Worm (Caenorhabditis elegans) whole organism, L2 larva: ENCODE results near the gene ZK666.8.

Experiments used
- C34F6.9 ChIP-seq: fragments of 150-350 bp; optimal IDR thresholded peaks from 2 replicates; lab custom pipeline; 2014; ENCODE audit warnings: missing biosample characterization, missing genetic modification characterization
- F13H6.1 ChIP-seq: sonication (generic microtip); optimal IDR thresholded peaks from 2 replicates; lab custom pipeline; 2016; ENCODE audit warnings: missing genetic modification characterization, missing compliant biosample characterization
- R02D3.7 ChIP-seq: fragments of 150-350 bp; optimal IDR thresholded peaks from 2 replicates; lab custom pipeline; 2014; ENCODE audit warnings: missing biosample characterization, missing genetic modification characterization
- Y55F3AM.14 ChIP-seq: fragments of 200-800 bp; sonication (Bioruptor generic); optimal IDR thresholded peaks from 2 replicates; lab custom pipeline; 2018; ENCODE audit warnings: mild to moderate bottlenecking, missing genetic modification characterization, missing compliant biosample characterization
- ZK546.5 ChIP-seq: sonication (generic microtip); optimal IDR thresholded peaks from 2 replicates; lab custom pipeline; 2017; ENCODE audit warnings: missing biosample characterization, missing genetic modification characterization
- alr-1 ChIP-seq: fragments of 150-350 bp; optimal IDR thresholded peaks from 2 replicates; lab custom pipeline; 2014; ENCODE audit warnings: missing biosample characterization, missing genetic modification characterization
- blmp-1 ChIP-seq: sonication (generic microtip); optimal IDR thresholded peaks from 2 replicates; lab custom pipeline; 2017; ENCODE audit warnings: missing genetic modification characterization, mild to moderate bottlenecking, missing compliant biosample characterization, antibody characterized with exemption, moderate library complexity; ENCODE audit not compliant: insufficient read depth
- ceh-16 ChIP-seq: fragments of 150-350 bp; optimal IDR thresholded peaks from 2 replicates; lab custom pipeline; 2014; ENCODE audit warnings: missing biosample characterization, missing genetic modification characterization
- dmd-4 ChIP-seq: sonication (generic microtip); optimal IDR thresholded peaks from 2 replicates; lab custom pipeline; 2017; ENCODE audit warnings: missing biosample characterization, missing genetic modification characterization
- elt-1 ChIP-seq: fragments of 150-350 bp; optimal IDR thresholded peaks from 2 replicates; lab custom pipeline; 2014; ENCODE audit warnings: missing biosample characterization, missing genetic modification characterization
- elt-3 ChIP-seq: sonication (generic microtip); optimal IDR thresholded peaks from 2 replicates; lab custom pipeline; 2017; ENCODE audit warnings: missing biosample characterization, missing genetic modification characterization
- fos-1 ChIP-seq: fragments of 150-350 bp; optimal IDR thresholded peaks from 2 replicates; lab custom pipeline; 2014; ENCODE audit warnings: missing biosample characterization, missing genetic modification characterization
- lin-11 ChIP-seq: fragments of 150-350 bp; sonication (generic microtip); optimal IDR thresholded peaks from 2 replicates; lab custom pipeline; 2014; ENCODE audit warnings: missing biosample characterization, missing genetic modification characterization, inconsistent platforms, mixed read lengths
- lin-13 ChIP-seq: fragments of 150-350 bp; optimal IDR thresholded peaks from 2 replicates; lab custom pipeline; 2014; ENCODE audit warnings: missing biosample characterization, missing genetic modification reagents, missing genetic modification characterization
- lin-39 ChIP-seq: fragments of 150-350 bp; optimal IDR thresholded peaks from 2 replicates; lab custom pipeline; 2014; ENCODE audit warnings: missing biosample characterization, missing genetic modification reagents, missing genetic modification characterization
- lsy-2 ChIP-seq, 2 experiments: fragments of 150-350 bp in 1 of 2; sonication (generic microtip) in 1 of 2; optimal IDR thresholded peaks; 2 replicates each; lab custom pipeline; 2014 to 2017; ENCODE audit warnings: missing biosample characterization in 2 of 2, missing genetic modification characterization in 2 of 2
- mab-5 ChIP-seq: fragments of 150-350 bp; optimal IDR thresholded peaks from 2 replicates; lab custom pipeline; 2014; ENCODE audit warnings: missing biosample characterization, missing genetic modification characterization
- mbf-1 ChIP-seq: sonication (generic microtip); optimal IDR thresholded peaks from 2 replicates; lab custom pipeline; 2017; ENCODE audit warnings: missing biosample characterization, missing genetic modification characterization
- nhr-12 ChIP-seq: fragments of 150-350 bp; optimal IDR thresholded peaks from 2 replicates; lab custom pipeline; 2014; ENCODE audit warnings: missing biosample characterization, missing genetic modification characterization
- nhr-129 ChIP-seq: fragments of 150-350 bp; optimal IDR thresholded peaks from 2 replicates; lab custom pipeline; 2014; ENCODE audit warnings: missing biosample characterization, missing genetic modification characterization
- nhr-23 ChIP-seq: fragments of 150-350 bp; optimal IDR thresholded peaks from 2 replicates; lab custom pipeline; 2014; ENCODE audit warnings: missing biosample characterization, missing genetic modification reagents, missing genetic modification characterization
- nhr-237 ChIP-seq: fragments of 150-350 bp; optimal IDR thresholded peaks from 2 replicates; lab custom pipeline; 2014; ENCODE audit warnings: missing biosample characterization, missing genetic modification characterization
- nhr-25 ChIP-seq: fragments of 150-350 bp; sonication (generic microtip); optimal IDR thresholded peaks from 3 replicates; lab custom pipeline; 2014; ENCODE audit warnings: missing biosample characterization, missing genetic modification characterization
- nhr-77 ChIP-seq: fragments of 150-350 bp; optimal IDR thresholded peaks from 2 replicates; lab custom pipeline; 2014; ENCODE audit warnings: missing biosample characterization, missing genetic modification characterization
- peb-1 ChIP-seq: fragments of 150-350 bp; optimal IDR thresholded peaks from 2 replicates; lab custom pipeline; 2014; ENCODE audit warnings: missing biosample characterization, missing genetic modification characterization
- skn-1 ChIP-seq: sonication (generic microtip); optimal IDR thresholded peaks from 2 replicates; lab custom pipeline; 2017; ENCODE audit warnings: missing biosample characterization, missing genetic modification characterization
- sma-3 ChIP-seq: sonication (generic microtip); optimal IDR thresholded peaks from 2 replicates; lab custom pipeline; 2016; ENCODE audit warnings: missing genetic modification reagents, missing genetic modification characterization, missing compliant biosample characterization
- sma-9 ChIP-seq, 2 experiments: fragments of 150-350 bp in 1 of 2; sonication (generic microtip) in 1 of 2; optimal IDR thresholded peaks; 2 replicates each; lab custom pipeline; 2014 to 2016; ENCODE audit warnings: missing genetic modification characterization in 2 of 2, mild to moderate bottlenecking in 1 of 2, missing biosample characterization in 1 of 2, missing compliant biosample characterization in 1 of 2, missing genetic modification reagents in 1 of 2, moderate library complexity in 1 of 2
- snpc-4 ChIP-seq: fragments of 150-350 bp; optimal IDR thresholded peaks from 2 replicates; lab custom pipeline; 2014; ENCODE audit warnings: missing biosample characterization, missing genetic modification characterization
- unc-39 ChIP-seq: fragments of 150-350 bp; optimal IDR thresholded peaks from 2 replicates; lab custom pipeline; 2014; ENCODE audit warnings: missing biosample characterization, missing genetic modification characterization
- unc-55 ChIP-seq: fragments of 150-350 bp; sonication (generic microtip); optimal IDR thresholded peaks from 3 replicates; lab custom pipeline; 2014; ENCODE audit warnings: missing biosample characterization, missing genetic modification reagents, missing genetic modification characterization
- zag-1 ChIP-seq: fragments of 150-350 bp; optimal IDR thresholded peaks from 2 replicates; lab custom pipeline; 2014; ENCODE audit warnings: missing biosample characterization, missing genetic modification characterization
- ztf-11 ChIP-seq: sonication (generic microtip); optimal IDR thresholded peaks from 2 replicates; lab custom pipeline; 2017; ENCODE audit warnings: missing biosample characterization, missing genetic modification characterization
- ztf-4 ChIP-seq: fragments of 150-350 bp; optimal IDR thresholded peaks from 2 replicates; lab custom pipeline; 2014; ENCODE audit warnings: missing biosample characterization, missing genetic modification characterization

ZK666.8 gene

ce11 chrII:10464230-10464920 is 28.6 kb downstream of the ZK666.8 start, which contains the start of the genes ZK673.6 and sdz-37:
ZK673.6 (minus strand) TSS chrII:10464330.
sdz-37 (plus strand) TSS chrII:10464870.
- TF ChIP-seq dmd-4 (tag; lab: Kevin White, UChicago) = no peak
- no peak for TF ChIP-seq C34F6.9
- TF ChIP-seq blmp-1 (tag; lab: Kevin White, UChicago) = no peak
- TF ChIP-seq ztf-11 = no peak
- TF ChIP-seq nhr-237 (tag; lab: Kevin White, UChicago) = no peak
- no peak for TF ChIP-seq lsy-2 (tag; optimal IDR thresholded peaks at IDR 0.05; lab: Kevin White, UChicago)
- TF ChIP-seq ZK546.5 (tag; lab: Kevin White, UChicago) = no peak
- TF ChIP-seq Y55F3AM.14 (GFP tag; lab: Kevin White, UChicago) = no peak
- no peak for TF ChIP-seq elt-3
- no peak for TF ChIP-seq mbf-1
- no peak for TF ChIP-seq F13H6.1
- TF ChIP-seq nhr-23 (tag; lab: Kevin White, UChicago) = no peak

DNA sequence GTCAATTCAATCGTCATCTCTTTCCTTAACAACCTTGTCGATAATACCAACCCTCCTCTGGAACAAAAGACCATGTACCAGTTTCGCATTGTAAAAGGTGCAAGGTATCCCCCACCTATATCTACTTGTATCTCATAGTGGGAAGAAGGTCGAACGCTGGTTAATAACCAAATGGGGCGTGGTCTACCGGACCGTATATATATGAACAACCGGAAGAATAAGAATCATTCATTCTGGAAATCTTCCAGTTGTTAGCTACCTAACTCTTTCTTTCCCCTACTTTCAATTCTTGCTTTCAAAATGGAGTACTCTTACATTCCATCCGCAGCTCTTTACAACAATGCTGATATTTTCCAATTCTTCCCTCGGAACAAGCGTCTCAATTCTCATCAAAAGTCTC is 31.7 kb downstream of the ZK666.8 start, which contains the start of gene ZK673.5:
Gene ZK673.5 (plus strand): TSS at position 301 of the 400 bp plus-strand sequence.
- no peak for TF ChIP-seq nhr-23 (tag; lab: Kevin White, UChicago)
- TF ChIP-seq R02D3.7 (tag; lab: Kevin White, UChicago) = no peak
- no peak for TF ChIP-seq nhr-129 (tag; lab: Kevin White, UChicago)
- TF ChIP-seq elt-3 = no peak
- no peak for TF ChIP-seq nhr-12
- no peak for TF ChIP-seq lin-39 (tag; lab: Kevin White, UChicago)
- no peak for TF ChIP-seq fos-1
- TF ChIP-seq unc-39 (tag; lab: Kevin White, UChicago) = no peak
- no peak for TF ChIP-seq sma-9 (GFP tag; optimal IDR thresholded peaks at IDR 0.05; lab: Kevin White, UChicago)
- TF ChIP-seq sma-9 (tag; optimal IDR thresholded peaks at IDR 0.05; lab: Kevin White, UChicago) = no peak
- no peak for TF ChIP-seq ztf-4 (tag; lab: Kevin White, UChicago)
- TF ChIP-seq lin-11 (tag; lab: Kevin White, UChicago) = no peak
- no peak for TF ChIP-seq snpc-4 (tag; lab: Kevin White, UChicago)
- TF ChIP-seq lsy-2 (tag; optimal IDR thresholded peaks at IDR 0.05; lab: Kevin White, UChicago) = no peak
- TF ChIP-seq dmd-4 (tag; lab: Kevin White, UChicago) = no peak
- TF ChIP-seq lin-13 (GFP tag; lab: Kevin White, UChicago) = no peak
- TF ChIP-seq skn-1 (tag; lab: Kevin White, UChicago) = no peak

DNA sequence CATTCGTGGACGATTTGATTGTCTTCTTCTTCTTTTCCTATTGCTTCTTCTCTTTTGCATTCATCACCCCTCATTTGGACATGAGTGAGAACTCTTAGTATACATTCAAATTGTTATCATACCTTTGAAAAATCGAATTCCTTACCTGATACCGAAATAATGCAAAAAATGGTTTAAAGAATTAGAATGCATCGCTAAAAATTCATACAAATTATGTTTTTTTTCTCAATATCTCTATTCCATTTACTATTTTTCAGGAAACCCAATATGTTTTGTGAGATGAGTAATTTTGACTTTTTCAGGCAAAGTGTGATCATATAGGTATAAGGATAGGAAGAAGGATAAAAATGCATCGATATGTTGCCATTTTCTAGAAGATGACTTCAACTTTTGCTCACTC is 36.0 kb downstream of the ZK666.8 start, which contains the start of gene ZK673.11:
Gene ZK673.11 (plus strand): TSS at position 301 of the 400 bp plus-strand sequence.
- TF ChIP-seq F13H6.1 = no peak
- TF ChIP-seq zag-1 = no peak
- no peak for TF ChIP-seq elt-1
- no peak for TF ChIP-seq R02D3.7 (tag; lab: Kevin White, UChicago)
- TF ChIP-seq mab-5 = no peak
- TF ChIP-seq blmp-1 (tag; lab: Kevin White, UChicago) = no peak
- no peak for TF ChIP-seq unc-55 (GFP tag; lab: Kevin White, UChicago)

ce11 chrII:10452620-10453019 is 40.3 kb downstream of the ZK666.8 start, which contains the start of gene ZK673.4:
ZK673.4 (plus strand) TSS chrII:10452920.
- TF ChIP-seq alr-1 (tag; lab: Kevin White, UChicago) (no peak), ceh-16 (tag; lab: Kevin White, UChicago) (no peak), ztf-4 (tag; lab: Kevin White, UChicago) (no peak), dmd-4 (tag; lab: Kevin White, UChicago) (no peak), nhr-77 (no peak), nhr-25 (no peak), R02D3.7 (tag; lab: Kevin White, UChicago) (no peak), zag-1 (no peak), ZK546.5 (tag; lab: Kevin White, UChicago) (no peak), lin-39 (tag; lab: Kevin White, UChicago) (no peak), nhr-129 (tag; lab: Kevin White, UChicago) (no peak), skn-1 (tag; lab: Kevin White, UChicago) (no peak), peb-1 (no peak), sma-3 (GFP tag; lab: Kevin White, UChicago) (no peak)
